Worm (Caenorhabditis elegans): ENCODE results near the gene T23G7.3.

DNA sequence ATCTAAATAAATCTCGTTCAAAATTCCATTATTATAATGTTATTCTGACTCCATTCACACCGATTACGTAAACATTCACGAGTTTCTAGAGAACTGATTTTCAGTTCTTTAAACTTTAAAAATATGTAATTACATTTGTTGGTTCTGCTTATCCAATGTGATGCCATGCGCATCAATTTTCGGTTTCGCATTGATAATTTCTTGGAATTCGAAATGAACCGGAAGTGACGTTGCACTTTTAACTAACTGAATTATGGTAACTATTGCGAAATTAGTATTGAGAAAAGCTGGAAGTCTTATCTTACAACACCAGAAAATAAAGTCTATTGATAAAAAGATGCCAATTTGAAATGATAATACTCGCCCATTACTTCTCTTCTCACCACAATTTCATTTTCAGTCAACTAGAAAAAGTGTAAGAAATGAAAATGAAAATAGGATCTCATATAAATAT is 49.8 kb downstream of the T23G7.3 start:
- TF ChIP-seq ztf-29 (GFP tag; IDR thresholded peaks at IDR 0.05) (no peak), flt-1 (GFP tag; IDR thresholded peaks at IDR 0.05) (no peak), med-1 (GFP tag; optimal IDR thresholded peaks at IDR 0.05; ENCODE audit: insufficient read depth) (no peak), tab-1 (GFP tag; IDR thresholded peaks at IDR 0.05) (no peak), T22C8.4 (GFP tag; IDR thresholded peaks at IDR 0.05) (no peak)
